Worm (Caenorhabditis elegans) whole organism, young adult: Measurements from ENCODE around the gene cutl-15.
A peak's percentile ranks its signal among the peaks of the same experiment; 100 is the strongest.

Experiments
- B0035.1 ChIP-seq: sonication (generic microtip); optimal IDR thresholded peaks from 2 replicates; lab custom pipeline; 2016; ENCODE audit warnings: missing genetic modification characterization, mild to moderate bottlenecking, missing compliant biosample characterization, missing genotype, missing genetic modification reagents
- B0261.1 ChIP-seq: sonication (generic microtip); optimal IDR thresholded peaks from 2 replicates; lab custom pipeline; 2016; ENCODE audit warnings: mild to moderate bottlenecking, missing genetic modification characterization, moderate library complexity, missing compliant biosample characterization
- C06A6.2 ChIP-seq: fragments of 200-800 bp; sonication (Bioruptor generic); conservative IDR thresholded peaks from 2 replicates; pipeline ENCODE4 v1.3.6; 2022; ENCODE audit warnings: missing genetic modification characterization, missing compliant biosample characterization
- C17E4.6 ChIP-seq: fragments of 200-800 bp; sonication (Bioruptor generic); IDR thresholded peaks from 2 replicates; pipeline ENCODE4 v1.3.6; 2022; ENCODE audit warnings: missing genetic modification reagents, missing genetic modification characterization, missing compliant biosample characterization
- D2030.7 ChIP-seq: fragments of 200-800 bp; sonication (Bioruptor generic); IDR thresholded peaks from 2 replicates; pipeline ENCODE4 v1.3.6; 2022; ENCODE audit warnings: missing genetic modification reagents, missing genetic modification characterization, missing compliant biosample characterization
- F22D6.2 ChIP-seq: sonication (generic microtip); optimal IDR thresholded peaks from 2 replicates; lab custom pipeline; 2016; ENCODE audit warnings: mild to moderate bottlenecking, missing genetic modification characterization, missing compliant biosample characterization
- F23B12.7 ChIP-seq: sonication (generic microtip); optimal IDR thresholded peaks from 2 replicates; lab custom pipeline; 2017; ENCODE audit warnings: missing genetic modification characterization, mild to moderate bottlenecking, missing compliant biosample characterization, antibody characterized with exemption, moderate library complexity; ENCODE audit not compliant: insufficient read depth
- F33H1.4 ChIP-seq: fragments of 200-800 bp; sonication (Bioruptor generic); IDR thresholded peaks from 2 replicates; pipeline ENCODE4 v1.3.6; 2022; ENCODE audit warnings: missing genetic modification reagents, missing genetic modification characterization, missing compliant biosample characterization
- F52B5.7 ChIP-seq: sonication (generic microtip); optimal IDR thresholded peaks from 2 replicates; lab custom pipeline; 2016; ENCODE audit warnings: mild to moderate bottlenecking, missing genetic modification characterization, missing compliant biosample characterization
- K11D2.4 ChIP-seq: fragments of 200-800 bp; sonication (Bioruptor generic); IDR thresholded peaks from 2 replicates; pipeline ENCODE4 v1.3.6; 2022; ENCODE audit warnings: missing genetic modification reagents, missing genetic modification characterization, missing compliant biosample characterization
- T07F8.4 ChIP-seq: sonication (generic microtip); optimal IDR thresholded peaks from 2 replicates; lab custom pipeline; 2016; ENCODE audit warnings: mild to moderate bottlenecking, missing genetic modification characterization, moderate library complexity, missing compliant biosample characterization
- T26A5.8 ChIP-seq: sonication (generic microtip); optimal IDR thresholded peaks from 2 replicates; lab custom pipeline; 2016; ENCODE audit warnings: missing genetic modification characterization, missing compliant biosample characterization
- Y56A3A.18 ChIP-seq: fragments of 200-800 bp; sonication (Bioruptor generic); IDR thresholded peaks from 2 replicates; pipeline ENCODE4 v1.3.6; 2022; ENCODE audit warnings: missing genetic modification reagents, missing genetic modification characterization, missing compliant biosample characterization
- ZK185.1 ChIP-seq: sonication (generic microtip); optimal IDR thresholded peaks from 2 replicates; lab custom pipeline; 2016; ENCODE audit warnings: mild to moderate bottlenecking, missing genetic modification characterization, missing compliant biosample characterization; ENCODE audit not compliant: poor library complexity, severe bottlenecking
- ama-1 ChIP-seq, 3 experiments: fragments of 150-350 bp in 1 of 3; sonication (generic microtip) in 2 of 3; optimal IDR thresholded peaks; 2 replicates each; lab custom pipeline; 2014 to 2018; ENCODE audit warnings: missing biosample characterization in 2 of 3, missing genetic modification characterization in 2 of 3, missing genetic modification reagents in 2 of 3
- aptf-3 ChIP-seq: fragments of 200-800 bp; sonication (Bioruptor generic); IDR thresholded peaks from 2 replicates; pipeline ENCODE4 v1.3.6; 2022; ENCODE audit warnings: missing genetic modification characterization, missing compliant biosample characterization
- atf-7 ChIP-seq: sonication (generic microtip); optimal IDR thresholded peaks from 2 replicates; lab custom pipeline; 2017; ENCODE audit warnings: mild to moderate bottlenecking, missing genetic modification characterization, missing compliant biosample characterization
- bed-1 ChIP-seq: fragments of 200-800 bp; sonication (Bioruptor generic); IDR thresholded peaks from 2 replicates; pipeline ENCODE4 v1.3.6; 2022; ENCODE audit warnings: missing genetic modification reagents, missing genetic modification characterization, missing compliant biosample characterization
- ccch-3 ChIP-seq: fragments of 200-800 bp; sonication (Bioruptor generic); optimal IDR thresholded peaks from 2 replicates; lab custom pipeline; 2018; ENCODE audit warnings: mild to moderate bottlenecking, missing genetic modification characterization, missing compliant biosample characterization
- cebp-1 ChIP-seq, 2 experiments: fragments of 200-800 bp in 1 of 2; sonication (Bioruptor generic) in 1 of 2; sonication (generic microtip) in 1 of 2; IDR thresholded peaks in 1 of 2; optimal IDR thresholded peaks in 1 of 2; 2 replicates each; pipeline versions ENCODE4 v1.3.6 to Lab custom; 2017 to 2022; ENCODE audit warnings: missing compliant biosample characterization in 2 of 2, missing genetic modification characterization in 2 of 2, mild to moderate bottlenecking in 1 of 2, missing genetic modification reagents in 1 of 2, moderate library complexity in 1 of 2
- ceh-27 ChIP-seq: fragments of 200-800 bp; sonication (Bioruptor generic); optimal IDR thresholded peaks from 2 replicates; lab custom pipeline; 2018; ENCODE audit warnings: mild to moderate bottlenecking, missing genetic modification characterization, moderate library complexity, missing compliant biosample characterization
- ceh-40 ChIP-seq: fragments of 200-800 bp; sonication (Bioruptor generic); IDR thresholded peaks from 2 replicates; pipeline ENCODE4 v1.3.6; 2022; ENCODE audit warnings: missing genetic modification characterization, missing compliant biosample characterization
- ceh-91 ChIP-seq: fragments of 200-800 bp; sonication (Bioruptor generic); IDR thresholded peaks from 2 replicates; pipeline ENCODE4 v1.3.6; 2022; ENCODE audit warnings: missing genetic modification reagents, missing genetic modification characterization, missing compliant biosample characterization
- dox-1 ChIP-seq: fragments of 200-800 bp; sonication (Bioruptor generic); IDR thresholded peaks from 2 replicates; pipeline ENCODE4 v1.3.6; 2022; ENCODE audit warnings: missing genetic modification reagents, missing genetic modification characterization, missing compliant biosample characterization
- efl-1 ChIP-seq: fragments of 150-350 bp; optimal IDR thresholded peaks from 2 replicates; lab custom pipeline; 2014; ENCODE audit warnings: missing biosample characterization, missing genetic modification reagents, missing genetic modification characterization
- egl-44 ChIP-seq: fragments of 200-800 bp; sonication (Bioruptor generic); IDR thresholded peaks from 2 replicates; pipeline ENCODE4 v1.3.6; 2022; ENCODE audit warnings: missing genetic modification reagents, missing genetic modification characterization, missing compliant biosample characterization
- ets-4 ChIP-seq: fragments of 200-800 bp; sonication (Bioruptor generic); optimal IDR thresholded peaks from 2 replicates; lab custom pipeline; 2018; ENCODE audit warnings: mild to moderate bottlenecking, missing genetic modification characterization, missing compliant biosample characterization
- hlh-26 ChIP-seq: fragments of 200-800 bp; sonication (Bioruptor generic); conservative IDR thresholded peaks from 2 replicates; pipeline ENCODE4 v1.3.6; 2022; ENCODE audit warnings: missing genetic modification reagents, missing genetic modification characterization, missing compliant biosample characterization
- hmg-20 ChIP-seq: fragments of 200-800 bp; sonication (Bioruptor generic); IDR thresholded peaks from 2 replicates; pipeline ENCODE4 v1.3.6; 2022; ENCODE audit warnings: missing genetic modification reagents, missing genetic modification characterization, missing compliant biosample characterization
- hsf-1 ChIP-seq: fragments of 200-800 bp; sonication (Bioruptor generic); IDR thresholded peaks from 2 replicates; pipeline ENCODE4 v1.3.6; 2022; ENCODE audit warnings: missing genetic modification reagents, missing genetic modification characterization, missing compliant biosample characterization
- lin-35 ChIP-seq, 3 experiments: fragments of 150-350 bp in 2 of 3; sonication (generic microtip) in 1 of 3; optimal IDR thresholded peaks; 2 replicates each; lab custom pipeline; 2014 to 2018; ENCODE audit warnings: missing biosample characterization in 3 of 3, missing genetic modification characterization in 3 of 3, missing genetic modification reagents in 3 of 3
- madf-10 ChIP-seq: sonication (generic microtip); optimal IDR thresholded peaks from 2 replicates; lab custom pipeline; 2016; ENCODE audit warnings: mild to moderate bottlenecking, missing genetic modification characterization, missing compliant biosample characterization
- mxl-1 ChIP-seq: sonication (generic microtip); optimal IDR thresholded peaks from 2 replicates; lab custom pipeline; 2016; ENCODE audit warnings: missing genetic modification characterization, missing compliant biosample characterization
- nhr-90 ChIP-seq: sonication (generic microtip); optimal IDR thresholded peaks from 2 replicates; lab custom pipeline; 2016; ENCODE audit warnings: missing genotype, mild to moderate bottlenecking, missing genetic modification characterization, missing compliant biosample characterization
- pbrm-1 ChIP-seq: fragments of 200-800 bp; sonication (Bioruptor generic); IDR thresholded peaks from 2 replicates; pipeline ENCODE4 v1.3.6; 2022; ENCODE audit warnings: missing genetic modification reagents, missing genetic modification characterization, missing compliant biosample characterization
- rcor-1 ChIP-seq: fragments of 200-800 bp; sonication (Bioruptor generic); IDR thresholded peaks from 2 replicates; pipeline ENCODE4 v1.3.6; 2022; ENCODE audit warnings: missing genetic modification reagents, missing genetic modification characterization, missing compliant biosample characterization
- snpc-4 ChIP-seq, 5 experiments: fragments of 150-350 bp in 1 of 5; sonication (generic microtip) in 4 of 5; optimal IDR thresholded peaks; 2 replicates each; lab custom pipeline; 2014 to 2018; ENCODE audit warnings: missing genetic modification characterization in 5 of 5, missing biosample characterization in 3 of 5, antibody characterized with exemption in 2 of 5, mild to moderate bottlenecking in 2 of 5, missing compliant biosample characterization in 2 of 5, missing genotype in 2 of 5, moderate library complexity in 2 of 5, missing genetic modification reagents in 1 of 5
- somi-1 ChIP-seq: fragments of 200-800 bp; sonication (Bioruptor generic); optimal IDR thresholded peaks from 2 replicates; lab custom pipeline; 2018; ENCODE audit warnings: mild to moderate bottlenecking, missing genetic modification characterization, missing compliant biosample characterization
- sptf-2 ChIP-seq: fragments of 200-800 bp; sonication (Bioruptor generic); optimal IDR thresholded peaks from 2 replicates; lab custom pipeline; 2018; ENCODE audit warnings: mild to moderate bottlenecking, missing genetic modification characterization, missing compliant biosample characterization
- unc-62 ChIP-seq: fragments of 150-350 bp; optimal IDR thresholded peaks from 2 replicates; lab custom pipeline; 2014; ENCODE audit warnings: missing biosample characterization, missing genetic modification reagents, missing genetic modification characterization
- zim-3 ChIP-seq: sonication (generic microtip); optimal IDR thresholded peaks from 2 replicates; lab custom pipeline; 2017; ENCODE audit warnings: mild to moderate bottlenecking, missing genetic modification characterization, moderate library complexity, missing compliant biosample characterization
- ztf-18 ChIP-seq: sonication (generic microtip); optimal IDR thresholded peaks from 2 replicates; lab custom pipeline; 2016; ENCODE audit warnings: missing genotype, mild to moderate bottlenecking, missing genetic modification characterization, missing compliant biosample characterization
- ztf-28 ChIP-seq: fragments of 200-800 bp; sonication (Bioruptor generic); IDR thresholded peaks from 2 replicates; pipeline ENCODE4 v1.3.6; 2022; ENCODE audit warnings: missing genetic modification reagents, missing genetic modification characterization, missing compliant biosample characterization

The cutl-15 gene

DNA sequence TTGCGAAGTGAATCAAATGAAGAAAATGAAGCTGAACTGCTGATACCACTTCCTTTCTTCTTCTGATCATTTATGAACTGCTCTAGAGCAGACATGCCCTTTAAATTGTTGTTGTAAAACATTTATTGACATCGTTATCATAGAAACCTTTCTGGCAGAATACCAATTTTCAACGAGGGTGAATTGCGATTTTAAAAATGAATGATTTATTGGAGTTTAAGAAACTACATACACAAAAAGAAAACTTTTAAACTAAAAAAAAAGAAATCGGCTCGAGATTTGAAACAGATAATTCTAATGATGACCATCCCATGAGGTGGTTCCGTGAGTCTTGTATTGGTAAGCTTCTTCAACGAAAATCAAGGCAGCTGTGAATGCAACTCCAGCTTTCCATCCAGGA, 16.6 kb upstream of the cutl-15 start, which contains the start of gene sftd-3:
Gene sftd-3 (minus strand): TSS at position 101 of the 400 bp plus-strand sequence.
- TF ChIP-seq unc-62 (GFP tag; lab: Kevin White, UChicago) = no peak
- TF ChIP-seq D2030.7 (GFP tag; lab: Robert Waterston, UW) = no peak
- no peak for TF ChIP-seq T26A5.8 (tag; lab: Kevin White, UChicago)
- TF ChIP-seq hmg-20 (GFP tag; lab: Robert Waterston, UW) = no peak
- no peak for TF ChIP-seq ccch-3 (GFP tag; lab: Kevin White, UChicago)
- TF ChIP-seq somi-1 (GFP tag; lab: Kevin White, UChicago) = no peak
- no peak for TF ChIP-seq ceh-27 (GFP tag; lab: Kevin White, UChicago)
- no peak for TF ChIP-seq cebp-1 (GFP tag; IDR thresholded peaks at IDR 0.05; lab: Robert Waterston, UW)
- no peak for TF ChIP-seq cebp-1 (tag; optimal IDR thresholded peaks at IDR 0.05; lab: Kevin White, UChicago)
- TF ChIP-seq ZK185.1 (tag; lab: Kevin White, UChicago) = no peak
- no peak for TF ChIP-seq F52B5.7 (tag; lab: Kevin White, UChicago)
- TF ChIP-seq egl-44 (GFP tag; lab: Robert Waterston, UW) = no peak
- no peak for TF ChIP-seq sptf-2 (GFP tag; lab: Kevin White, UChicago)
- TF ChIP-seq B0035.1 (tag; lab: Kevin White, UChicago) = no peak
- no peak for TF ChIP-seq bed-1 (GFP tag; lab: Robert Waterston, UW)
- no peak for TF ChIP-seq ceh-40 (GFP tag; lab: Robert Waterston, UW)
- no peak for TF ChIP-seq F23B12.7 (tag; lab: Kevin White, UChicago)
- no peak for TF ChIP-seq ama-1 (optimal IDR thresholded peaks at IDR 0.05; lab: Kevin White, UChicago)
- no peak for TF ChIP-seq ama-1 (GFP tag; optimal IDR thresholded peaks at IDR 0.05; lab: Kevin White, UChicago)
- TF ChIP-seq, all 124 proteins: peak for 0

DNA sequence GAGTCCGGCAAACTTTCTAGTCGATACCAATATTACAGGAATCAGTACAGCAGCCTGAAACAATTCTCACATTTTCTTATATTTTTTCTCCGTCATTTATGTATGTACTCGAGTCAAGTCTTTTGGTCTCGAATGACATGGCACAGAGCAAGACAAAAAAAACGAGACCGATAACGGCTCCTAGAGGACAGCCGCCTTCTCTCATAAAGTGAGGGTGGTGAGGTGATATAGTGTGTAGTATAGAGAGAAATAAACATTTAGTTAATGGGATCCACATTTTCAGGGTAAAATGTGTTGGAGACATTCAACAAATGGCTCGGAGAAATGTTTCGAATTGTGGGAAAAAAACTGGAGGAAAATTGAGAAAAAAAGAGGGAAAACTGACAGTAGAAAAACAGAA, 14.7 kb upstream of the cutl-15 start:
- TF ChIP-seq D2030.7 (GFP tag; lab: Robert Waterston, UW) (no peak), somi-1 (GFP tag; lab: Kevin White, UChicago) (no peak), ama-1 (optimal IDR thresholded peaks at IDR 0.05; lab: Kevin White, UChicago) (no peak), ama-1 (GFP tag; optimal IDR thresholded peaks at IDR 0.05; lab: Kevin White, UChicago) (peak in 1 of 2 experiments; percentile 0), ztf-18 (no peak), ets-4 (GFP tag; lab: Kevin White, UChicago) (no peak), F33H1.4 (GFP tag; lab: Robert Waterston, UW) (no peak), ccch-3 (GFP tag; lab: Kevin White, UChicago) (no peak), atf-7 (tag; lab: Kevin White, UChicago) (no peak), egl-44 (GFP tag; lab: Robert Waterston, UW) (no peak), pbrm-1 (GFP tag; lab: Robert Waterston, UW) (no peak), C17E4.6 (GFP tag; lab: Robert Waterston, UW) (no peak), T07F8.4 (tag; lab: Kevin White, UChicago) (no peak), mxl-1 (tag; lab: Kevin White, UChicago) (no peak), cebp-1 (GFP tag; IDR thresholded peaks at IDR 0.05; lab: Robert Waterston, UW) (no peak), cebp-1 (tag; optimal IDR thresholded peaks at IDR 0.05; lab: Kevin White, UChicago) (peak; percentile 2), rcor-1 (GFP tag; lab: Robert Waterston, UW) (no peak), dox-1 (peak; percentile 39; the same call in 1 of the 2 replicates), ceh-91 (GFP tag; lab: Robert Waterston, UW) (no peak), aptf-3 (no peak), zim-3 (tag; lab: Kevin White, UChicago) (no peak)

DNA sequence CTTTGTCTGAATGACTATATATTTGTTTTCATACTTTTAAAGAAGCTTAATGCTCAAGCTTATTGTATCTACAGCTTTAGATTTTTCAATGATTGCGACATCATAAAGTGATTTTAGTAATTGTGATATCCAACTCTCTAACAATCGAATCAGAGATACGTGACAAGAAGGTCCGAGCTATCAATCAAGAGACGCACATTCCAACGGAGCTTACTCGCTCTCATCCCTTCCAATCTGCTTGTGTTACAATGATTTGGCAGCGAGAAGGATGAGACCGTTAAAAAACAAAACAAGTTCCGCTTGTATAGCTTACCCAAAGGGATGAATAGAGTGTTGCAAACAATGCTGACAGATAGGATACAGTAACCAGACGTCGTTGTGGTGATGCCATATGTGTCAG, 14.0 kb upstream of the cutl-15 start:
- TF ChIP-seq B0261.1 (tag; lab: Kevin White, UChicago) = no peak
- TF ChIP-seq snpc-4 (GFP tag; optimal IDR thresholded peaks at IDR 0.05; lab: Kevin White, UChicago) = no peak
- TF ChIP-seq snpc-4 (tag; optimal IDR thresholded peaks at IDR 0.05; lab: Kevin White, UChicago) = no peak
- TF ChIP-seq cebp-1 (GFP tag; IDR thresholded peaks at IDR 0.05; lab: Robert Waterston, UW) = no peak
- TF ChIP-seq cebp-1 (tag; optimal IDR thresholded peaks at IDR 0.05; lab: Kevin White, UChicago) = no peak
- TF ChIP-seq lin-35 (GFP tag; optimal IDR thresholded peaks at IDR 0.05; lab: Kevin White, UChicago) = no peak
- TF ChIP-seq rcor-1 (GFP tag; lab: Robert Waterston, UW) = no peak
- TF ChIP-seq K11D2.4 (GFP tag; lab: Robert Waterston, UW) = no peak
- TF ChIP-seq pbrm-1 (GFP tag; lab: Robert Waterston, UW) = no peak
- TF ChIP-seq F22D6.2 (tag; lab: Kevin White, UChicago) = no peak
- TF ChIP-seq hlh-26 = no peak
- TF ChIP-seq Y56A3A.18 (GFP tag; lab: Robert Waterston, UW) = no peak
- no peak for TF ChIP-seq madf-10 (tag; lab: Kevin White, UChicago)
- no peak for TF ChIP-seq efl-1 (GFP tag; lab: Kevin White, UChicago)
- TF ChIP-seq hsf-1 (GFP tag; lab: Robert Waterston, UW) = no peak
- no peak for TF ChIP-seq ztf-28 (GFP tag; lab: Robert Waterston, UW)
- no peak for TF ChIP-seq nhr-90
- TF ChIP-seq C06A6.2 (GFP tag; lab: Robert Waterston, UW) = no peak
